Fruit fly (Drosophila melanogaster) whole organism: ENCODE measurements around the gene mRpL51.

Experiments used
- CG8478 ChIP-seq: fragments of >200 bp; optimal IDR thresholded peaks from 2 replicates; lab custom pipeline; 2018; ENCODE audit warnings: inconsistent platforms
- Dll ChIP-seq: fragments of >200 bp; optimal IDR thresholded peaks from 2 replicates; lab custom pipeline; 2017
- EcR ChIP-seq, 2 experiments: fragments of >200 bp; optimal IDR thresholded peaks; 2 replicates each; lab custom pipeline; 2017; ENCODE audit warnings: missing biosample characterization in 2 of 2, missing genetic modification characterization in 2 of 2, missing genetic modification reagents in 2 of 2
- pan ChIP-seq: fragments of >200 bp; optimal IDR thresholded peaks from 2 replicates; lab custom pipeline; 2017
- psq ChIP-seq: fragments of >200 bp; optimal IDR thresholded peaks from 2 replicates; lab custom pipeline; 2017
- usp ChIP-seq: fragments of >200 bp; optimal IDR thresholded peaks from 2 replicates; lab custom pipeline; 2017; ENCODE audit warnings: missing biosample characterization, missing genetic modification characterization, mixed read lengths

Gene mRpL51

DNA sequence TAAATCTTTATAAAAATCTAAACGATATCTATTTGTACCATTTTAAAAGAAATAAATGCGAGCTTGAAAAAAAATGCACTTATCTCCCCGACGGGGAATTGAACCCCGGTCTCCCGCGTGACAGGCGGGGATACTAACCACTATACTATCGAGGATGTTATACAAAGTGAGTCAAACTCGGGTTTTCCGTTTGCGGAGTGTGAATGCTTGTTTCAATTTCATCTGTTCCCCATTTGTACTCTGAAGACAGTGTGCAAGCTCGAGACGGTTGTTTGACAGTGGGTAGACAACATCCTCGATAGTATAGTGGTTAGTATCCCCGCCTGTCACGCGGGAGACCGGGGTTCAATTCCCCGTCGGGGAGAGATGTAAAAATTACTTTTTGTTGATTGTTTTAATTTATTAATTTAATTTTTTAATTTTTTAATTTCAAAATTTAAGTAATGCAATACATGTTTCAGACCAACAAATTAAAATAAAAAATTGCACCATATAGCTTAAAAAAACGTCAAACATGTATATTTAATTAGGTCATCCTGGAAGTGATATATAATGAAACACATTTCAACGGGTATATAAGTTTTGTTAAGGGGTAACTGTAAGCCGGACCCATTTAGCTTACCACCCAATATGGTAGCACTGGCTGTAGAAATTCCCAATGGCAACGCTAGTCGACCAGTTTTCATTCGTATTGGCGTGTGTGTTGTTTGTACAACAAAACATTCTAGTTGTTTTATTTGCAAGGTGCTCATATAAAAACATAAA, 24.5 kb upstream of the mRpL51 start, which contains the start of gene Sema1a:
TSS of gene Sema1a (plus strand) at position 679 of the 765 bp plus-strand sequence.
- no peak for TF ChIP-seq EcR (GFP tag; optimal IDR thresholded peaks at IDR 0.05; lab: Kevin White, UChicago)
- no peak for TF ChIP-seq CG8478 (lab: Kevin White, UChicago)
- TF ChIP-seq usp (GFP tag; lab: Kevin White, UChicago), result no peak
- TF ChIP-seq pan (lab: Kevin White, UChicago), result peak; percentile 84
- TF ChIP-seq Dll, result no peak

DNA sequence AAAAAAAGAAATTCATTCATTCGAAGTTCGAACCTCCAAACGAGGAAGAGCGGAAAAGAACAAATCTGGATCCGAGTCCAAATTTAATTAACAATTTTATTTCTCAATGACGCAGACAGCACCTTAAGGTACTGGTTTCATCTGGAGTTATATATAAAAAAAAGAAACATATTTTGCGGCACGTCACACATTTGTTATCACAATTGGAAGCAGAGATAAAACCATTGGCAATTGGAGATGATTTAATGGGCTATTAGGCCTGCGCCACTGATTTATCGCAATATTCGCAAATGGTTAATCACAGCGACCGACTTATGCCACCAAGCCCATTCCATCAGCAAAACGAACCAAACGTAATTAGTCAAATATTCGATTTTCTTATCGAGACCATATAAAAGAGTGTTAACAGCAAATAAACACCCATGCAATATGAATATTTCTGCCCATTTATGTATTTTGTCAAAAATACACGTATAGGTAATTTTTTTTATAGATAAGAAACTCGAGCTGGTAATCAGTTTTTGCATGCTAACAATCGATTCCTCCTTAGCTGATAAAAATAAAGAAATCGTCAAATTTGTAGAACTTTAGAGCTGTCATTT, 21.4 kb upstream of the mRpL51 start:
- no peak for TF ChIP-seq usp (GFP tag; lab: Kevin White, UChicago)
- no peak for TF ChIP-seq CG8478 (lab: Kevin White, UChicago)
- TF ChIP-seq Dll, result no peak
- no peak for TF ChIP-seq EcR (GFP tag; optimal IDR thresholded peaks at IDR 0.05; lab: Kevin White, UChicago)
- TF ChIP-seq pan (lab: Kevin White, UChicago), result no peak
- TF ChIP-seq psq (lab: Kevin White, UChicago), result no peak

DNA sequence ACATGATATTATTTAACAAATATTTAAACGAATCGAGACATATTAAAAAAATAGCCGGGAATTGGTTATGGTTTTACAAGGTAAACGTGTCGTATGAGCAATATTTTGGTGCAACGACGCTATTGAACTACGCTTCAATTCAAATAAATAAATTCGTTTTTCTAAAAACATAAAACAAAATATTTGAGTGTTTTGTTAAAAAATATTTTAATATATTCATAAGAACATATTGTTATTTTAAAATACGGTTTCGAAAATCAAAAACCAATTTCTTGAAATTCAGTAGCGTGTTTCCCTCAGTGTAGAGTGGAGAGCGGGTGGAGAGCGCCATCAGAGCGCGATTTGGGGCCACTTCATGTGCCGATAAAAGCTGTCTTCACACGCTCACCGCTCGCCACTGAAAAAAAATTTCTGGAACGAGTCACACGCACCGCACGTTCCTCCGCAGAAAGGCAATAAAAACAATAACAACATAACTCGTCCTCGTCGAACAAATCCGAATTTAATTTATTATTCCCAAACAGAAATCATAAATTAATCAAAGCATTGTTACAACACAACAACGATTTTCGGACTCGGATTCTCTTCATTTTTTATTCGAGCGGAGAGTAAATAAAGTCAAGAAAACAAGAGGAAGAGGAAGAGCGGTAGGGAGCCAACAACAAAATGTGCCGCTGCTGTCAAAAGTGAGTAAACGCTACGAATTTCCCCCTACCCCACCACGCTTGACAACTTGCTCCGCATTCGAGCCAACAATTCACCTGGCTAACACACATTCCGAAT, 18.4 kb upstream of the mRpL51 start:
- TF ChIP-seq EcR (GFP tag; optimal IDR thresholded peaks at IDR 0.05; lab: Kevin White, UChicago), result no peak
- no peak for TF ChIP-seq pan (lab: Kevin White, UChicago)
- TF ChIP-seq usp (GFP tag; lab: Kevin White, UChicago), result no peak
- TF ChIP-seq psq (lab: Kevin White, UChicago), result no peak
- no peak for TF ChIP-seq Dll
- TF ChIP-seq CG8478 (lab: Kevin White, UChicago), result no peak

DNA sequence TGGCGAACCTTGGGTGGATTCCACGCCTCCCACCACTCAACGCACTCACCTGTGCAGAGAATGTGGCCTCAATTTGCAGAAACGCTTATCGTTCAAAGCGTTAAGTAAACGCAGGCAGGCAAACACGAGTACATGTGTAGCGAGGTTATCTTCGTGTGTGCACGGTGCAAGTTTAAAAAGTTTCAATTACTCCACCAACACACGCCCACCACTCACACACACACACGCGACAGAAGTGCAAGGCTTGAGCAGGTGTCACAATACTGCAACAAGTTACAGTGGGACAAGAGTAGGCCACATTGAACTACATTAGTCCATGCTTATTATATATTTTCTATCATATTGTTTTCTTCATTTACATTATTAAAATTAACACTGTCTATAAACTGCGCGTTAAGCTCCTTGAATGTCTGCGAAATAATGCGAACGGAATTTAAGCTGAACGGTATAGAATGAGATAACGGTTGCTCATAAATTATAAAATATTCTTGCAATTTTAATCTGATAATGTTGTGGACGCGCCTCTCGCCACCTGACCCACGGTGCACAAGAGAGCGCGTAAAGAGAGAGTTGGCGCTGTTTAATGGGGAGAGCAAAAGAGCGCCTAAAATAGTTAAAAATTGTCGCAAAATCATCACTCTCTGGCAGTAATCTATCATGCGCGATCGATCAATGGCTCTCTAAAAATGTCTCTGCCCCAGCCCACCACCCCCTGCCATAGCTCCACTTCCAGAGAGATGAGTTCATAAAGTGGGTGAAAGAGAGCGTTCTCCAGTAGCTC, 17.5 kb upstream of the mRpL51 start:
- TF ChIP-seq usp (GFP tag; lab: Kevin White, UChicago) (no peak), EcR (GFP tag; optimal IDR thresholded peaks at IDR 0.05; lab: Kevin White, UChicago) (peak in 1 of 2 experiments; percentile 65)

DNA sequence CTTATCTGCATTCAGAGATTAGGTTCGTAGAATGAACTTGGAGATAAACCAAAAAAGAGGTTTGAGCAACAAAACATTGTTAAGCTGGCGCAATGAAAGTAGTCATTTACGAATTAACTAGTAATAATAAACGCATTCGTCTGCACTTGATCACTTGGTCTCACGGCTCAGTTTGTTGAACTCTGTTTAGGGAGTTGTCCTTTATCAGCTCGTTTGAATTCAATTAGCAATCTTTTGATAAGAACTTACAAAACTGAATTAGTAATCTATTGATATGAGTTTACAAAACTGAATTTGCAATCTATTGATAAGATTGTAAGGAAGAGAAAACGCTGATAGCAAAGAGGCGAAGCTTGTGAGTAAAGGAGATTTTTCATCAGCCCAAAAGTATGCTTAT, 16.9 kb upstream of the mRpL51 start:
- TF ChIP-seq EcR (GFP tag; optimal IDR thresholded peaks at IDR 0.05; lab: Kevin White, UChicago) (no peak), usp (GFP tag; lab: Kevin White, UChicago) (no peak), psq (lab: Kevin White, UChicago) (no peak), Dll (no peak), pan (lab: Kevin White, UChicago) (no peak), CG8478 (lab: Kevin White, UChicago) (no peak)

DNA sequence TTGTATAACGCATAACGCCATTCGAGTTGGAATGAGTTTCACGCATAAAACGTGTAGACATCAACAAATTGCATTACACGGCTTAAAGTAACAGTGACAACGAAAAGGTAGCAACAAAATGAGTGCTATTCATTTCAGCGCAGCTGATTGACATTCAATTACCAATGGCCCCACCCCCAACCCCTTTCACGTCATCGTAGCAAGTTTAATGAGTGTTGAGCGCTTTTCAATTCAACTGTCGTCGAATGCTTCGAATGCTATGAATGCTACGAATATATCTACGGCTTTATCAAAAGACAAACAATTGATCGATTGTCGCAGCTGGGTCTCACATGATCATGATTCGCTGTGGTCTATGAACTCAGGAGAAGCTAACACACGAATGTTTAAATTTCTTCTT, 16.5 kb upstream of the mRpL51 start:
- TF ChIP-seq EcR (GFP tag; optimal IDR thresholded peaks at IDR 0.05; lab: Kevin White, UChicago) (no peak), psq (lab: Kevin White, UChicago) (no peak), pan (lab: Kevin White, UChicago) (no peak), CG8478 (lab: Kevin White, UChicago) (no peak), usp (GFP tag; lab: Kevin White, UChicago) (no peak), Dll (no peak)

DNA sequence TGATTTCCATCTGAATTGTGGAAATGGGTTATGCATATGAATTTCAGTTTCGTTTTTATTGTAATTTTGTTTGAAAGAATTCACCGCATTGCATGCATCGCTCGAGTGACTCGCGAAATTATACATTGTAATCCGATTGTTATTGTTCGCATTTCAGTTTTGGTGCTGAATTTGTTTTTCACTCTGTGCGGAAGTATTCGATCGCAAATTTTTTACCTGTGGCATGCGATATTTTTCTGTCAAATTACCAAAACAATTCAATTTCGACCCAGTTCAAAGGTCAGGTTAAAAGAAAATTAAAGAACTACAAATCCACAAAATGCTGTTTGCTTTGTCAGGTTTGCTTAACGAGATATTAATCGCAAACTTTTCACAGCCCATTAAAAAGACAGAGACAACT, 15.6 kb upstream of the mRpL51 start:
- TF ChIP-seq psq (lab: Kevin White, UChicago) (no peak), usp (GFP tag; lab: Kevin White, UChicago) (no peak), EcR (GFP tag; optimal IDR thresholded peaks at IDR 0.05; lab: Kevin White, UChicago) (no peak), Dll (no peak), pan (lab: Kevin White, UChicago) (no peak), CG8478 (lab: Kevin White, UChicago) (no peak)

DNA sequence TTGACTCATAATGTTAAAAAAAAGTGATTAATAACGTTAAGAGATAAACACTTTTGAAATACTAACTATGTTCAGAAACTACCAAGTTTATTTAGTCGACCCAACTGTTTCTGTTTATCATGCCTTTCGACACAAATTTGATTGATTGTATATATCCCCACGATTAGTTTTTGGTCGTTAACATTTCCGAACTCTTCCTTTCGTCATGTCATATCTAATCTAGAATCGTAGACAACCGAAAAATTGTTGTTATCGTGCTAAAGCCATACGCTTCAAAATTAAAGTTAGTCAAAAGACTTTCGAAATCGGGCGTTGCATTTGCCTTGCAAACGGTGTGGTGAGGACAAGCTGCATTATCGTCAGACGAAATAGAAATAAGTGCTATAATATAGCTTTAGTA, 13.0 kb upstream of the mRpL51 start:
- no peak for TF ChIP-seq psq (lab: Kevin White, UChicago)

DNA sequence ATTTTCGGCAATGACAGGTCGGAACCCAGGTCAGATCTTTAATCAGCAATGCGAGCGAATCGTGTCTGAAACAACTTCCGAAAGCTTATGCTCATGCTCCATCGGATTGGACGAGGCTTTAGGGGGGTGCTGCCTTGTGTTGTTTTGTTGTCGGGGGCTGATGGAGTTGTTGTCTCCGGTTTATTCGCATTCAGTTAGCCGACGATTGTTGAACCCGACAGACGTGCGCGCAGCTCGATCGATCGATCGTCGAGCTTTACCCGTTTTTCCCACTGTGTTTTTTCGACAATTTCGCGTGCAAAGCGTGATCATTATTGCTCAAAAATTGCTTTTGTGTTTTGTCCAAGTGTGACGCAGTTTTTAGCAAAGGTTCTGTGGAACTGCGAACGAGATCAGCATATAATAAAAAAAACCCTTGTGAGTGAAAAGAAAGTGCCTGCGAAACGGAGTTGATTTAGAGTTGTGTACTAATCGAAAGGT, 11.8 kb upstream of the mRpL51 start, which contains the start of gene CG17834:
TSS of gene CG17834 (plus strand) at position 191 of the 480 bp plus-strand sequence.
- TF ChIP-seq psq (lab: Kevin White, UChicago) (no peak), usp (GFP tag; lab: Kevin White, UChicago) (no peak), Dll (no peak), CG8478 (lab: Kevin White, UChicago) (no peak), pan (lab: Kevin White, UChicago) (no peak), EcR (GFP tag; optimal IDR thresholded peaks at IDR 0.05; lab: Kevin White, UChicago) (no peak)

DNA sequence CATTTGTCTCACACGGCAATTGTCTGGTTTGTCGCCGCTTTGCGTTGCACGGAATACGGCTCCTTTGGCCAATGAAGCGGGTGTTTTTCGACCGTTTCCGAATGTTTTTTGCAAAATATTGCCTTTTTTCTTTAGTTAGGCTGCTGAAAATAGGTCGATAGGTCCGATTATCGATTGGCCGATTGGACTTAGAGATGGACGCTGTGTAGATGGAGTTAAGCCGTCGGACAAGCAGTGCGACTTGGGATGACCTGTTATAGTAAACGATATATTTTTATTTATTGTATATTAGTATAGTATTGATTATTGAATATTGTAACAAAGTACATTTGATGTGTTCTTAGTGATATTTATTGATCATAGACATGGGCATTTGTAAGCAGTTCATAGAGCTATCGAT, 11.1 kb upstream of the mRpL51 start, which contains the start of the genes lmgA and lmgB:
TSS of gene lmgA (minus strand) at position 301 of the 400 bp plus-strand sequence.
TSS of gene lmgB (minus strand) at position 301 of the 400 bp plus-strand sequence.
- no peak for TF ChIP-seq CG8478 (lab: Kevin White, UChicago)

DNA sequence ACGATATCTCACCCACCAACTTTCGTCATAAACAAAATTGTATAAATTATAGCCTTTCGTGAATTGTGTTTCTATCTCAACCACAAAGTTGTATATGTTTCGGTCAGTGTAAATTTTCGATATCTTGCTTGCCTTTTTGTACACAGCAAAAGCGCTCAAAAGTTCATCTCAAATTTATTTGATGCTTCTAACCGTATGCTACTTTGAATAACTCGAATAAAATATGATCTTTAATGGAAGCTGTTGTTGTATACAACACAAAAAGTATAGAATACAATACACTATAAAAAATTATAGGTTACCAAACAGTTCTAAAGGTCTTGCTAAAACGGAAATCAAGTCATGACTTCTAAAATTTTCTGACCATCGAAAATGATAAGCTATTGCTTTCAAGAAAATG, 7.8 kb upstream of the mRpL51 start:
- TF ChIP-seq Dll, result no peak
- TF ChIP-seq CG8478 (lab: Kevin White, UChicago), result no peak
- TF ChIP-seq pan (lab: Kevin White, UChicago), result no peak
- TF ChIP-seq EcR (GFP tag; optimal IDR thresholded peaks at IDR 0.05; lab: Kevin White, UChicago), result no peak
- no peak for TF ChIP-seq psq (lab: Kevin White, UChicago)
- no peak for TF ChIP-seq usp (GFP tag; lab: Kevin White, UChicago)
